Fruit fly (Drosophila melanogaster) whole organism, prepupa: Measurements from ENCODE around the gene gzl.

Experiments
- CG16779 ChIP-seq: fragments of 200-800 bp; sonication (Bioruptor generic); optimal IDR thresholded peaks from 3 replicates; lab custom pipeline; 2017; ENCODE audit warnings: missing biosample characterization, mild to moderate bottlenecking, missing genetic modification characterization
- Hr4 ChIP-seq: fragments of 200-800 bp; sonication (Bioruptor generic); optimal IDR thresholded peaks from 3 replicates; lab custom pipeline; 2016; ENCODE audit warnings: missing biosample characterization, missing genetic modification characterization
- Sox14 ChIP-seq: fragments of 200-800 bp; sonication (Bioruptor generic); optimal IDR thresholded peaks from 3 replicates; lab custom pipeline; 2016; ENCODE audit warnings: missing biosample characterization, missing genetic modification characterization
- achi ChIP-seq: fragments of 200-800 bp; sonication (Bioruptor generic); optimal IDR thresholded peaks from 3 replicates; lab custom pipeline; 2016; ENCODE audit warnings: missing biosample characterization, missing genetic modification characterization
- dac ChIP-seq: fragments of 200-800 bp; sonication (Bioruptor generic); optimal IDR thresholded peaks from 2 replicates; lab custom pipeline; 2017; ENCODE audit warnings: missing biosample characterization, mild to moderate bottlenecking, missing genetic modification characterization
- eg ChIP-seq: fragments of 200-800 bp; sonication (Bioruptor generic); IDR thresholded peaks from 3 replicates; pipeline ENCODE4 v1.3.6; 2022; ENCODE audit warnings: missing biosample characterization, missing genetic modification characterization
- fkh ChIP-seq: fragments of 200-800 bp; sonication (Bioruptor generic); optimal IDR thresholded peaks from 3 replicates; lab custom pipeline; 2017; ENCODE audit warnings: missing biosample characterization, mild to moderate bottlenecking, missing genetic modification characterization, moderate library complexity

dm6 chr3R:6368550-6369238 is 14.0 kb upstream of the gzl start, which contains the start of gene CG10286:
- TF ChIP-seq CG16779 (no peak), Sox14 (GFP tag; lab: Kevin White, UChicago) (peak; percentile 42), dac (no peak), fkh (GFP tag; lab: Kevin White, UChicago) (no peak), achi (GFP tag; lab: Kevin White, UChicago) (no peak), eg (GFP tag; lab: Robert Waterston, UW) (no peak; the same call in 2 of the 3 replicates), Hr4 (GFP tag; lab: Kevin White, UChicago) (no peak)
